Worm (Caenorhabditis elegans): Measurements from ENCODE around the gene nucl-1.

nucl-1 gene

ce11 chrIV:8243599-8243998, 45.7 kb downstream of the nucl-1 start, which contains the start of gene T09A12.8 (continued):
- TF ChIP-seq cebp-2 (GFP tag; IDR thresholded peaks at IDR 0.05) (no peak), hmg-20 (GFP tag; IDR thresholded peaks at IDR 0.05) (no peak)

ce11 chrIV:8243170-8243569, 46.2 kb downstream of the nucl-1 start:
- TF ChIP-seq D2030.7 (GFP tag; IDR thresholded peaks at IDR 0.05): no peak
- TF ChIP-seq hsf-1 (GFP tag; IDR thresholded peaks at IDR 0.05): no peak
- TF ChIP-seq akir-1 (GFP tag; optimal IDR thresholded peaks at IDR 0.05): no peak
- no peak for TF ChIP-seq madf-3 (GFP tag; IDR thresholded peaks at IDR 0.05)
- no peak for TF ChIP-seq rec-8 (tag; optimal IDR thresholded peaks at IDR 0.05)
- no peak for TF ChIP-seq lag-1 (GFP tag; IDR thresholded peaks at IDR 0.05)
- no peak for TF ChIP-seq egl-44 (GFP tag; IDR thresholded peaks at IDR 0.05)

ce11 chrIV:8241312-8241833, 48.0 kb downstream of the nucl-1 start:
- TF ChIP-seq madf-10 (tag; optimal IDR thresholded peaks at IDR 0.05) (no peak), aptf-3 (GFP tag; IDR thresholded peaks at IDR 0.05) (no peak), madf-3 (GFP tag; IDR thresholded peaks at IDR 0.05) (no peak), gei-17 (GFP tag; optimal IDR thresholded peaks at IDR 0.05) (no peak), nhr-80 (tag; optimal IDR thresholded peaks at IDR 0.05) (peak; percentile 25)

- TF ChIP-seq F23B12.7 (tag; optimal IDR thresholded peaks at IDR 0.05; ENCODE audit: insufficient read depth): no peak
- no peak for TF ChIP-seq rpc-1 (optimal IDR thresholded peaks at IDR 0.05)
- TF ChIP-seq rpc-1 (tag; optimal IDR thresholded peaks at IDR 0.05): no peak
- no peak for TF ChIP-seq atf-7 (tag; optimal IDR thresholded peaks at IDR 0.05)
These were observed 49.7 kb downstream of the nucl-1 start for ce11 chrIV:8239584-8239983.

Measured in whole organism, young adult.